Fruit fly (Drosophila melanogaster) whole organism, embryonic: ENCODE measurements around the gene AhcyL1.

ENCODE experiments used
- Abd-B ChIP-seq: fragments of 200-800 bp; sonication (Bioruptor generic); optimal IDR thresholded peaks from 2 replicates; lab custom pipeline; 2018; ENCODE audit warnings: missing biosample characterization, mild to moderate bottlenecking, missing genetic modification characterization, moderate library complexity
- CG10431 ChIP-seq: fragments of 200-800 bp; sonication (Bioruptor generic); optimal IDR thresholded peaks from 3 replicates; lab custom pipeline; 2018; ENCODE audit warnings: missing biosample characterization, mild to moderate bottlenecking, missing genetic modification characterization
- CG12391 ChIP-seq: fragments of 200-800 bp; sonication (Bioruptor generic); optimal IDR thresholded peaks from 3 replicates; lab custom pipeline; 2018; ENCODE audit warnings: missing biosample characterization, mild to moderate bottlenecking, missing genetic modification characterization, moderate library complexity
- CG15269 ChIP-seq: fragments of 200-800 bp; sonication (Bioruptor generic); optimal IDR thresholded peaks from 2 replicates; lab custom pipeline; 2018; ENCODE audit warnings: missing biosample characterization, mild to moderate bottlenecking, missing genetic modification characterization, moderate library complexity
- CG1529 ChIP-seq: fragments of 200-800 bp; sonication (Bioruptor generic); optimal IDR thresholded peaks from 3 replicates; lab custom pipeline; 2018; ENCODE audit warnings: missing biosample characterization, missing genetic modification characterization
- CG15696 ChIP-seq: fragments of 200-800 bp; sonication (Bioruptor generic); optimal IDR thresholded peaks from 2 replicates; lab custom pipeline; 2019; ENCODE audit warnings: missing biosample characterization, mild to moderate bottlenecking, missing genetic modification characterization, moderate library complexity
- CG17328 ChIP-seq: fragments of 200-800 bp; sonication (Bioruptor generic); IDR thresholded peaks from 2 replicates; pipeline ENCODE4 v1.3.6; 2022; ENCODE audit warnings: missing biosample characterization, missing genetic modification characterization
- CG17829 ChIP-seq: fragments of 200-800 bp; optimal IDR thresholded peaks from 2 replicates; lab custom pipeline; 2019; ENCODE audit warnings: missing biosample characterization, mild to moderate bottlenecking, missing genetic modification characterization, moderate library complexity
- CG18599 ChIP-seq: fragments of 200-800 bp; sonication (Bioruptor generic); optimal IDR thresholded peaks from 3 replicates; lab custom pipeline; 2017; ENCODE audit warnings: missing biosample characterization, missing genetic modification characterization, mild to moderate bottlenecking, moderate library complexity, missing genetic modification reagents
- CG2120 ChIP-seq: fragments of 200-800 bp; sonication (Bioruptor generic); optimal IDR thresholded peaks from 3 replicates; lab custom pipeline; 2016; ENCODE audit warnings: missing biosample characterization, missing genetic modification characterization
- CG2199 ChIP-seq: fragments of 200-800 bp; sonication (Bioruptor generic); IDR thresholded peaks from 3 replicates; pipeline ENCODE4 v1.3.6; 2022; ENCODE audit warnings: missing biosample characterization, missing genetic modification characterization
- CG30431 ChIP-seq: fragments of 200-800 bp; sonication (Bioruptor generic); optimal IDR thresholded peaks from 2 replicates; lab custom pipeline; 2017; ENCODE audit warnings: missing biosample characterization, missing genetic modification characterization
- CG31441 ChIP-seq: fragments of 200-800 bp; sonication (Bioruptor generic); IDR thresholded peaks from 2 replicates; pipeline ENCODE4 v1.3.6; 2022; ENCODE audit warnings: missing biosample characterization, missing genetic modification characterization
- CG4424 ChIP-seq: fragments of 200-800 bp; sonication (Bioruptor generic); optimal IDR thresholded peaks from 3 replicates; lab custom pipeline; 2016; ENCODE audit warnings: missing biosample characterization, missing genetic modification characterization
- CG7357 ChIP-seq: fragments of 200-800 bp; sonication (Bioruptor generic); IDR thresholded peaks from 3 replicates; pipeline ENCODE4 v1.3.6; 2022; ENCODE audit warnings: missing biosample characterization, missing genetic modification characterization
- CG7928 ChIP-seq: fragments of 200-800 bp; sonication (Bioruptor generic); optimal IDR thresholded peaks from 2 replicates; lab custom pipeline; 2017; ENCODE audit warnings: missing biosample characterization, mild to moderate bottlenecking, missing genetic modification characterization
- CG7987 ChIP-seq: fragments of 200-800 bp; sonication (Bioruptor generic); optimal IDR thresholded peaks from 2 replicates; lab custom pipeline; 2018; ENCODE audit warnings: missing biosample characterization, mild to moderate bottlenecking, missing genetic modification characterization, moderate library complexity
- CG9876 ChIP-seq: fragments of 200-800 bp; sonication (Bioruptor generic); optimal IDR thresholded peaks from 2 replicates; lab custom pipeline; 2016; ENCODE audit warnings: missing biosample characterization, missing genetic modification characterization
- Elba2 ChIP-seq: fragments of 200-800 bp; sonication (Bioruptor generic); optimal IDR thresholded peaks from 3 replicates; lab custom pipeline; 2016; ENCODE audit warnings: missing biosample characterization, missing genetic modification characterization
- Ets65A ChIP-seq: fragments of 200-800 bp; sonication (Bioruptor generic); peaks from one replicate; lab custom pipeline; 2016; ENCODE audit warnings: missing biosample characterization, missing genetic modification characterization
- Fer1 ChIP-seq: fragments of 200-800 bp; sonication (Bioruptor generic); optimal IDR thresholded peaks from 2 replicates; lab custom pipeline; 2017; ENCODE audit warnings: missing biosample characterization, mild to moderate bottlenecking, missing genetic modification characterization
- Hey ChIP-seq: fragments of 200-800 bp; sonication (Bioruptor generic); optimal IDR thresholded peaks from 3 replicates; lab custom pipeline; 2018; ENCODE audit warnings: missing biosample characterization, mild to moderate bottlenecking, missing genetic modification characterization
- Hmr ChIP-seq: fragments of 200-800 bp; sonication (Bioruptor generic); optimal IDR thresholded peaks from 3 replicates; lab custom pipeline; 2017; ENCODE audit warnings: mild to moderate bottlenecking, missing biosample characterization, missing genetic modification reagents, missing genetic modification characterization
- Hr3 ChIP-seq: fragments of 200-800 bp; sonication (Bioruptor generic); optimal IDR thresholded peaks from 3 replicates; lab custom pipeline; 2016; ENCODE audit warnings: missing biosample characterization, missing genetic modification characterization
- Med ChIP-seq: fragments of 200-800 bp; sonication (Bioruptor generic); peaks from one replicate; lab custom pipeline; 2016; ENCODE audit warnings: missing biosample characterization, missing genetic modification characterization, mild to moderate bottlenecking, inconsistent platforms, moderate library complexity
- Myb ChIP-seq: fragments of 200-800 bp; sonication (Bioruptor generic); optimal IDR thresholded peaks from 2 replicates; lab custom pipeline; 2016; ENCODE audit warnings: missing biosample characterization, missing genetic modification characterization
- Nf-YA ChIP-seq: fragments of 200-800 bp; sonication (Bioruptor generic); IDR thresholded peaks from 2 replicates; pipeline ENCODE4 v1.3.6; 2022; ENCODE audit warnings: missing biosample characterization, missing genetic modification characterization
- NfI ChIP-seq: fragments of 200-800 bp; sonication (Bioruptor generic); optimal IDR thresholded peaks from 3 replicates; lab custom pipeline; 2018; ENCODE audit warnings: missing biosample characterization, mild to moderate bottlenecking, missing genetic modification characterization, moderate library complexity
- Rfx ChIP-seq: fragments of 200-800 bp; sonication (Bioruptor generic); IDR thresholded peaks from 2 replicates; pipeline ENCODE4 v1.3.6; 2022; ENCODE audit warnings: missing biosample characterization, missing genetic modification characterization
- Sox102F ChIP-seq: fragments of 200-800 bp; sonication (Bioruptor generic); optimal IDR thresholded peaks from 2 replicates; lab custom pipeline; 2018; ENCODE audit warnings: missing biosample characterization, mild to moderate bottlenecking, missing genetic modification characterization, moderate library complexity
- Xbp1 ChIP-seq: fragments of 200-800 bp; sonication (Bioruptor generic); optimal IDR thresholded peaks from 3 replicates; lab custom pipeline; 2016; ENCODE audit warnings: missing biosample characterization, mild to moderate bottlenecking, missing genetic modification characterization
- ap ChIP-seq: fragments of 200-800 bp; sonication (Bioruptor generic); IDR thresholded peaks from 2 replicates; pipeline ENCODE4 v1.3.6; 2022; ENCODE audit warnings: missing biosample characterization, missing genetic modification characterization
- btn ChIP-seq: fragments of 200-800 bp; sonication (Bioruptor generic); optimal IDR thresholded peaks from 2 replicates; lab custom pipeline; 2016; ENCODE audit warnings: missing biosample characterization, missing genetic modification characterization
- cas ChIP-seq: fragments of 200-800 bp; sonication (Bioruptor generic); IDR thresholded peaks from 2 replicates; pipeline ENCODE4 v1.3.6; 2022; ENCODE audit warnings: missing biosample characterization, missing genetic modification characterization
- fd3F ChIP-seq: fragments of 200-800 bp; sonication (Bioruptor generic); optimal IDR thresholded peaks from 2 replicates; lab custom pipeline; 2018; ENCODE audit warnings: missing biosample characterization, mild to moderate bottlenecking, missing genetic modification characterization, moderate library complexity
- fru ChIP-seq: fragments of >200 bp; optimal IDR thresholded peaks from 2 replicates; lab custom pipeline; 2017
- fu2 ChIP-seq: fragments of 200-800 bp; sonication (Bioruptor generic); optimal IDR thresholded peaks from 2 replicates; lab custom pipeline; 2016; ENCODE audit warnings: missing biosample characterization, missing genetic modification characterization
- gem ChIP-seq: fragments of 200-800 bp; sonication (Bioruptor generic); optimal IDR thresholded peaks from 2 replicates; lab custom pipeline; 2019; ENCODE audit warnings: missing biosample characterization, mild to moderate bottlenecking, missing genetic modification characterization, moderate library complexity
- jigr1 ChIP-seq: fragments of 200-800 bp; sonication (Bioruptor generic); IDR thresholded peaks from 3 replicates; pipeline ENCODE4 v1.3.6; 2022; ENCODE audit warnings: missing biosample characterization, missing genetic modification characterization
- kni ChIP-seq: fragments of 200-800 bp; sonication (Bioruptor generic); optimal IDR thresholded peaks from 3 replicates; lab custom pipeline; 2017; ENCODE audit warnings: mild to moderate bottlenecking, missing biosample characterization, missing genetic modification reagents, missing genetic modification characterization
- mam ChIP-seq: fragments of 200-800 bp; sonication (Bioruptor generic); optimal IDR thresholded peaks from 3 replicates; lab custom pipeline; 2016; ENCODE audit warnings: missing biosample characterization, missing genetic modification characterization
- nerfin-2 ChIP-seq: fragments of 200-800 bp; sonication (Bioruptor generic); IDR thresholded peaks from 2 replicates; pipeline ENCODE4 v1.3.6; 2022; ENCODE audit warnings: missing biosample characterization, missing genetic modification characterization; ENCODE audit not compliant: partially characterized antibody
- peb ChIP-seq: fragments of 200-800 bp; sonication (Bioruptor generic); IDR thresholded peaks from 2 replicates; pipeline ENCODE4 v1.3.6; 2022; ENCODE audit warnings: missing biosample characterization, missing genetic modification characterization
- pita ChIP-seq: fragments of 200-800 bp; sonication (Bioruptor generic); optimal IDR thresholded peaks from 2 replicates; lab custom pipeline; 2017; ENCODE audit warnings: missing biosample characterization, mild to moderate bottlenecking, missing genetic modification characterization
- prd ChIP-seq, 3 experiments: fragments of >200 bp in 2 of 3; fragments of 200-800 bp in 1 of 3; sonication (Bioruptor generic) in 1 of 3; optimal IDR thresholded peaks in 2 of 3; IDR thresholded peaks in 1 of 3; 2 replicates in 2 of 3; 3 replicates in 1 of 3; pipeline versions ENCODE4 v1.3.6 to Lab custom; 2017 to 2022; ENCODE audit warnings: missing biosample characterization in 1 of 3, missing genetic modification characterization in 1 of 3
- pzg ChIP-seq: fragments of 200-800 bp; sonication (Bioruptor generic); optimal IDR thresholded peaks from 3 replicates; lab custom pipeline; 2018; ENCODE audit warnings: missing biosample characterization, mild to moderate bottlenecking, missing genetic modification characterization, moderate library complexity

Gene AhcyL1

dm6 chr3L:2808278-2808892 lies 36.3 kb upstream of the AhcyL1 start (continued):
- TF ChIP-seq gem (tag; lab: Kevin White, UChicago) = peak; percentile 32
- peak; percentile 53 for TF ChIP-seq Rfx

dm6 chr3L:2807376-2807775 lies 35.3 kb upstream of the AhcyL1 start:
- 0 out of 3 replicates have a peak, but pooled peaks have one; percentile 21 for TF ChIP-seq CG7357 (GFP tag; lab: Robert Waterston, UW)
- TF ChIP-seq Ets65A (GFP tag; lab: Kevin White, UChicago) = peak; percentile 73
- no peak for TF ChIP-seq pzg (GFP tag; lab: Kevin White, UChicago)
- TF ChIP-seq CG31441 = no peak
- peak; percentile 2 for TF ChIP-seq Med
- no peak for TF ChIP-seq Xbp1 (GFP tag; lab: Kevin White, UChicago)
- no peak for TF ChIP-seq jigr1 (GFP tag; lab: Robert Waterston, UW)

dm6 chr3L:2805956-2806527 lies 33.9 kb upstream of the AhcyL1 start:
- TF ChIP-seq CG17328 (peak; percentile 76), CG7987 (GFP tag; lab: Kevin White, UChicago) (peak; percentile 37), peb (GFP tag; lab: Robert Waterston, UW) (peak; percentile 86), CG30431 (peak; percentile 11), Hey (tag; lab: Kevin White, UChicago) (no peak), ap (GFP tag; lab: Robert Waterston, UW) (peak; percentile 30; the same call in 1 of the 2 replicates), Nf-YA (GFP tag; lab: Robert Waterston, UW) (peak; percentile 59; the same call in 1 of the 2 replicates), fu2 (GFP tag; lab: Kevin White, UChicago) (no peak), CG15269 (tag; lab: Kevin White, UChicago) (peak; percentile 57), CG2199 (GFP tag; lab: Robert Waterston, UW) (peak; percentile 80; the same call in 1 of the 3 replicates), fd3F (GFP tag; lab: Kevin White, UChicago) (no peak), mam (peak; percentile 72), CG18599 (peak; percentile 73), Hr3 (GFP tag; lab: Kevin White, UChicago) (peak; percentile 28), CG10431 (GFP tag; lab: Kevin White, UChicago) (no peak), CG12391 (tag; lab: Kevin White, UChicago) (peak; percentile 28), prd (optimal IDR thresholded peaks at IDR 0.05; lab: Kevin White, UChicago) (no peak), prd (GFP tag; IDR thresholded peaks at IDR 0.05; lab: Robert Waterston, UW) (peak; percentile 94), CG4424 (GFP tag; lab: Kevin White, UChicago) (peak; percentile 77), NfI (no peak), btn (GFP tag; lab: Kevin White, UChicago) (no peak), CG17829 (tag; lab: Kevin White, UChicago) (peak; percentile 85), Sox102F (GFP tag; lab: Kevin White, UChicago) (peak; percentile 58), Myb (GFP tag; lab: Kevin White, UChicago) (no peak), CG9876 (GFP tag; lab: Kevin White, UChicago) (no peak), Hmr (peak; percentile 52), Elba2 (no peak), CG1529 (GFP tag; lab: Kevin White, UChicago) (no peak), cas (GFP tag; lab: Robert Waterston, UW) (0 out of 2 replicates have a peak, but pooled peaks have one; percentile 59), CG2120 (peak; percentile 38), Fer1 (GFP tag; lab: Kevin White, UChicago) (no peak), pita (GFP tag; lab: Kevin White, UChicago) (no peak), fru (lab: Kevin White, UChicago) (no peak), CG7928 (GFP tag; lab: Kevin White, UChicago) (no peak), Abd-B (no peak), CG15696 (tag; lab: Kevin White, UChicago) (peak; percentile 50), nerfin-2 (GFP tag; lab: Robert Waterston, UW) (no peak), kni (GFP tag; lab: Kevin White, UChicago) (peak; percentile 73)
